Fruit fly (Drosophila melanogaster) whole organism, wandering third instar larva: ENCODE results near the gene Ranbp16.

Source experiments
- Abd-B ChIP-seq: fragments of >200 bp; optimal IDR thresholded peaks from 2 replicates; lab custom pipeline; 2017; ENCODE audit warnings: missing biosample characterization, missing genetic modification characterization
- CG32264 ChIP-seq: fragments of 200-800 bp; sonication (Bioruptor generic); optimal IDR thresholded peaks from 2 replicates; lab custom pipeline; 2016; ENCODE audit warnings: missing biosample characterization, missing genetic modification characterization
- Dfd ChIP-seq: fragments of >200 bp; optimal IDR thresholded peaks from 2 replicates; lab custom pipeline; 2017; ENCODE audit warnings: missing biosample characterization, missing genetic modification characterization
- Dif ChIP-seq: fragments of 200-275, 200-300 bp; sonication (Bioruptor generic); optimal IDR thresholded peaks from 2 replicates; lab custom pipeline; 2018; ENCODE audit warnings: missing biosample characterization, missing genetic modification characterization; ENCODE audit not compliant: partially characterized antibody
- GATAd ChIP-seq: sonication (Bioruptor generic); optimal IDR thresholded peaks from 2 replicates; lab custom pipeline; 2016; ENCODE audit warnings: missing biosample characterization, missing genetic modification characterization
- HLH106 ChIP-seq: fragments of 200-800 bp; optimal IDR thresholded peaks from 3 replicates; lab custom pipeline; 2019; ENCODE audit warnings: missing biosample characterization, mild to moderate bottlenecking, missing genetic modification characterization, moderate library complexity
- Hr78 ChIP-seq: fragments of >200 bp; optimal IDR thresholded peaks from 2 replicates; lab custom pipeline; 2017; ENCODE audit warnings: missing biosample characterization, missing genetic modification characterization
- Hr83 ChIP-seq: fragments of 200-300 bp; sonication (Bioruptor generic); optimal IDR thresholded peaks from 2 replicates; lab custom pipeline; 2016; ENCODE audit warnings: missing biosample characterization, mild to moderate bottlenecking, missing genetic modification characterization, moderate library complexity; ENCODE audit not compliant: poor library complexity, severe bottlenecking
- Jra ChIP-seq: sonication (Bioruptor generic); optimal IDR thresholded peaks from 2 replicates; lab custom pipeline; 2016; ENCODE audit warnings: missing biosample characterization, missing genetic modification characterization
- Mio ChIP-seq: sonication (Bioruptor generic); optimal IDR thresholded peaks from 2 replicates; lab custom pipeline; 2016; ENCODE audit warnings: missing biosample characterization, missing genetic modification characterization
- Myc ChIP-seq: fragments of >200 bp; optimal IDR thresholded peaks from 2 replicates; lab custom pipeline; 2017
- N ChIP-seq: fragments of >200 bp; optimal IDR thresholded peaks from 2 replicates; lab custom pipeline; 2018; ENCODE audit warnings: missing biosample characterization, missing external identifiers, missing genetic modification characterization
- OdsH ChIP-seq: fragments of 200-800 bp; sonication (Bioruptor generic); optimal IDR thresholded peaks from 2 replicates; lab custom pipeline; 2016; ENCODE audit warnings: missing biosample characterization, mild to moderate bottlenecking, missing genetic modification characterization
- Rel ChIP-seq, 2 experiments: fragments of 200-800 bp; sonication (Bioruptor generic) in 1 of 2; optimal IDR thresholded peaks; 2 replicates in 1 of 2; 3 replicates in 1 of 2; lab custom pipeline; 2016 to 2019; ENCODE audit warnings: mild to moderate bottlenecking in 2 of 2, missing biosample characterization in 2 of 2, missing genetic modification characterization in 2 of 2, moderate library complexity in 1 of 2
- Sp1 ChIP-seq: fragments of 200-800 bp; sonication (Bioruptor generic); optimal IDR thresholded peaks from 3 replicates; lab custom pipeline; 2019; ENCODE audit warnings: missing biosample characterization, mild to moderate bottlenecking, missing genetic modification characterization, moderate library complexity
- Vsx2 ChIP-seq: fragments of 200-300, 225-300 bp; sonication (Bioruptor generic); optimal IDR thresholded peaks from 2 replicates; lab custom pipeline; 2018; ENCODE audit warnings: missing biosample characterization, missing genetic modification characterization; ENCODE audit not compliant: partially characterized antibody
- brk ChIP-seq: fragments of 200-800 bp; sonication (Bioruptor generic); optimal IDR thresholded peaks from 2 replicates; lab custom pipeline; 2016; ENCODE audit warnings: missing biosample characterization, mild to moderate bottlenecking, missing genetic modification characterization
- dl ChIP-seq, 2 experiments: fragments of 175-275, 200-275 bp in 1 of 2; fragments of 200-275 bp in 1 of 2; sonication (Bioruptor generic); optimal IDR thresholded peaks; lab custom pipeline; 2018; ENCODE audit warnings: mild to moderate bottlenecking in 2 of 2, missing biosample characterization in 2 of 2, missing genetic modification characterization in 2 of 2, moderate library complexity in 2 of 2; ENCODE audit not compliant: partially characterized antibody in 2 of 2, insufficient read depth in 1 of 2
- dmrt93B ChIP-seq: fragments of 200-800 bp; sonication (Bioruptor generic); optimal IDR thresholded peaks from 2 replicates; lab custom pipeline; 2018; ENCODE audit warnings: missing biosample characterization, mild to moderate bottlenecking, missing genetic modification characterization
- dsf ChIP-seq: sonication (Bioruptor generic); optimal IDR thresholded peaks from 2 replicates; lab custom pipeline; 2016; ENCODE audit warnings: missing biosample characterization, missing genetic modification characterization, borderline replicate concordance
- ey ChIP-seq: fragments of 200-800 bp; sonication (Bioruptor generic); optimal IDR thresholded peaks from 2 replicates; lab custom pipeline; 2016; ENCODE audit warnings: missing biosample characterization, missing genetic modification characterization
- foxo ChIP-seq, 2 experiments: fragments of 200-800 bp; sonication (Bioruptor generic); optimal IDR thresholded peaks; 2 replicates in 1 of 2; 3 replicates in 1 of 2; lab custom pipeline; 2016 to 2017; ENCODE audit warnings: missing biosample characterization in 2 of 2, missing genetic modification characterization in 2 of 2
- h ChIP-seq: fragments of 200-800 bp; sonication (Bioruptor generic); optimal IDR thresholded peaks from 3 replicates; lab custom pipeline; 2016; ENCODE audit warnings: missing biosample characterization, mild to moderate bottlenecking, missing genetic modification characterization
- jim ChIP-seq: fragments of 175-275, 200-325 bp; sonication (Bioruptor generic); optimal IDR thresholded peaks from 2 replicates; lab custom pipeline; 2016; ENCODE audit warnings: missing biosample characterization, mild to moderate bottlenecking, missing genetic modification characterization
- pan ChIP-seq: fragments of >200 bp; optimal IDR thresholded peaks from 2 replicates; lab custom pipeline; 2017
- psq ChIP-seq: fragments of 200-800 bp; sonication (Bioruptor generic); optimal IDR thresholded peaks from 3 replicates; lab custom pipeline; 2017; ENCODE audit warnings: missing biosample characterization, mild to moderate bottlenecking, missing genetic modification characterization, moderate library complexity
- rgr ChIP-seq: fragments of 200-800 bp; sonication (Bioruptor generic); optimal IDR thresholded peaks from 3 replicates; lab custom pipeline; 2016; ENCODE audit warnings: missing biosample characterization, mild to moderate bottlenecking, missing genetic modification characterization
- sv ChIP-seq: fragments of 200-800 bp; sonication (Bioruptor generic); optimal IDR thresholded peaks from 3 replicates; lab custom pipeline; 2016; ENCODE audit warnings: missing biosample characterization, missing genetic modification characterization
- tai ChIP-seq: sonication (Bioruptor generic); optimal IDR thresholded peaks from 2 replicates; lab custom pipeline; 2016; ENCODE audit warnings: missing biosample characterization, missing genetic modification characterization
- usp ChIP-seq: fragments of >200 bp; optimal IDR thresholded peaks from 2 replicates; lab custom pipeline; 2017; ENCODE audit warnings: missing biosample characterization, missing genetic modification characterization
- woc ChIP-seq: sonication (Bioruptor generic); optimal IDR thresholded peaks from 2 replicates; lab custom pipeline; 2016; ENCODE audit warnings: missing biosample characterization, mild to moderate bottlenecking, missing genetic modification characterization

The Ranbp16 gene

dm6 chrX:15940105-15940955 lies 6.7 kb upstream of the Ranbp16 start, which contains the start of gene Stim:
Gene Stim (minus strand): TSS chrX:15940451.
- TF ChIP-seq Myc (lab: Kevin White, UChicago) (no peak), Rel (GFP tag; optimal IDR thresholded peaks at IDR 0.05; lab: Kevin White, UChicago) (no peak), Rel (tag; optimal IDR thresholded peaks at IDR 0.05; lab: Kevin White, UChicago) (peak; percentile 86), N (GFP tag; lab: Kevin White, UChicago) (peak; percentile 67)

DNA sequence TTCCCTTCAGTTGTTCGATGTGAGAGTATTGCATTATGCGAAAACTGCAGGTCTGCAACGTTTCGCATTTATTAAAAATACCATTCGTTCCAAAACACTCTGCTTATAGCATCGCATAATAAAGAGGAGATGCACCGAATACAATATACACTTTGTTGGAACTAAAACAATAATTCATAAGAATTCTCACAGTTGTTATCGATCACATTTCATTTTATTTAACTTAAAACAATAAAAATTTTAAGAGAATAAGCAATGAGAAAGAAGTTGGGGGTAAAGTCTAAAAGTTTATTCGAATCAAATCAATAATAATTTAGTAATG lies 520 bp upstream of the Ranbp16 start:
- TF ChIP-seq woc (GFP tag; lab: Kevin White, UChicago) (peak; percentile 6), HLH106 (tag; lab: Kevin White, UChicago) (no peak)
- TF ChIP-seq, all 38 proteins: peak for 1

dm6 chrX:15924805-15925204 lies 8.9 kb downstream of the Ranbp16 start, which contains the start of gene Lcch3:
Gene Lcch3 (plus strand): TSS chrX:15925105.
- no peak for TF ChIP-seq GATAd
- TF ChIP-seq Dfd: no peak
- no peak for TF ChIP-seq psq (GFP tag; lab: Kevin White, UChicago)
- TF ChIP-seq dl (GFP tag; optimal IDR thresholded peaks at IDR 0.05; lab: Kevin White, UChicago; ENCODE audit: insufficient read depth in 1 of 2, partially characterized antibody in 2 of 2): no peak
- no peak for TF ChIP-seq Hr83 (GFP tag; lab: Kevin White, UChicago)
- no peak for TF ChIP-seq HLH106 (tag; lab: Kevin White, UChicago)
- no peak for TF ChIP-seq sv (GFP tag; lab: Kevin White, UChicago)
- no peak for TF ChIP-seq Hr78 (GFP tag; lab: Kevin White, UChicago)
- no peak for TF ChIP-seq Dif (GFP tag; lab: Kevin White, UChicago)
- TF ChIP-seq h (GFP tag; lab: Kevin White, UChicago): no peak
- TF ChIP-seq usp (GFP tag; lab: Kevin White, UChicago): no peak
- TF ChIP-seq brk: no peak
- no peak for TF ChIP-seq Rel (GFP tag; optimal IDR thresholded peaks at IDR 0.05; lab: Kevin White, UChicago)
- TF ChIP-seq Rel (tag; optimal IDR thresholded peaks at IDR 0.05; lab: Kevin White, UChicago): no peak
- no peak for TF ChIP-seq foxo (GFP tag; optimal IDR thresholded peaks at IDR 0.05; lab: Kevin White, UChicago)
- no peak for TF ChIP-seq Mio (GFP tag; lab: Kevin White, UChicago)
- no peak for TF ChIP-seq Jra
- no peak for TF ChIP-seq dmrt93B
- no peak for TF ChIP-seq Myc (lab: Kevin White, UChicago)
- TF ChIP-seq Sp1 (GFP tag; lab: Kevin White, UChicago): no peak

DNA sequence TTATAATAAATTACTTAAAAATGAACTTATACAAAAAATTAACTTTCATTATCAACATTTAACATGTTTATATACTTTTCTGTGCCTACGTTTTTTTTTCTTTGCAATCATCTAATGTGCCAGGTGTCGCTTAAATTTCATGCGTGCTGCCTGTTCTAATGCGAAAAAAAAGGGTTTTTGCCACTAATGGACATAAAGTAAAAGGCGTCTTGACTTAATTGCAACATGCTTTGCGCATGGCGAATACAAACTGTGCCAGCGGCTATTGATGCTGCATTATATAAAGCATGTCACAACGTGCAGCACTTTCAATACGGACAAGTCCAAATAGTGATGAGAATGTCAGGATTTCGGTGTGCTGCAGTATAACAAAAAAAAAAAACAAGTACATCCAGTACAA lies 12.0 kb downstream of the Ranbp16 start, which contains the start of gene CG8916:
TSS of gene CG8916 (plus strand) at position 301 of the 400 bp plus-strand sequence.
- TF ChIP-seq tai (no peak), Mio (GFP tag; lab: Kevin White, UChicago) (no peak), dsf (GFP tag; lab: Kevin White, UChicago) (no peak), Myc (lab: Kevin White, UChicago) (no peak), dl (GFP tag; optimal IDR thresholded peaks at IDR 0.05; lab: Kevin White, UChicago; ENCODE audit: insufficient read depth in 1 of 2, partially characterized antibody in 2 of 2) (no peak), h (GFP tag; lab: Kevin White, UChicago) (no peak), Jra (no peak), jim (GFP tag; lab: Kevin White, UChicago) (no peak), pan (no peak), brk (no peak), rgr (GFP tag; lab: Kevin White, UChicago) (no peak), foxo (GFP tag; optimal IDR thresholded peaks at IDR 0.05; lab: Kevin White, UChicago) (no peak), woc (GFP tag; lab: Kevin White, UChicago) (no peak), dmrt93B (no peak)

DNA sequence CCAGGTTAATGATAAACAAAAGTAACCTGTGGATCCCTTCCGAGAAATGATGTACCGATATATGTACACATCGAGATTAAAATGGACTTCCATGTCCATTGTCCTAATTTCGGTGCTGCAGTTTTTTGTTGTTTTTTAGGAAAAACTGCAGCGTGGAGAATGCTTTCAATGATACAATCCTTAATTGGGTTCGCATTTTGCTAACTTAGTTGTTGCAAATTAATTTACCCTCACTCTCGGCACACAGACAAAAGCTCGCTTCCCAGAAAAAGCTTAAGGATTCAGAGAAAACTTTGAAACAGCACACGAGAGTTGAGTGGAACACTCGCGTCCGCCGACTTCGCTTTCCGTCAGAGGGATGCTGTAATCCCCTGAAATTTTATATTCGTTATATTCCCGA lies 23.1 kb downstream of the Ranbp16 start, which contains the start of gene Lrp4:
TSS of gene Lrp4 (plus strand) at position 301 of the 400 bp plus-strand sequence.
- TF ChIP-seq Mio (GFP tag; lab: Kevin White, UChicago) (no peak), rgr (GFP tag; lab: Kevin White, UChicago) (no peak), Abd-B (GFP tag; lab: Kevin White, UChicago) (no peak), ey (GFP tag; lab: Kevin White, UChicago) (no peak), OdsH (GFP tag; lab: Kevin White, UChicago) (no peak), Dif (GFP tag; lab: Kevin White, UChicago) (no peak), CG32264 (no peak), Vsx2 (GFP tag; lab: Kevin White, UChicago) (no peak), Rel (GFP tag; optimal IDR thresholded peaks at IDR 0.05; lab: Kevin White, UChicago) (no peak), Rel (tag; optimal IDR thresholded peaks at IDR 0.05; lab: Kevin White, UChicago) (no peak), usp (GFP tag; lab: Kevin White, UChicago) (no peak), Myc (lab: Kevin White, UChicago) (no peak), woc (GFP tag; lab: Kevin White, UChicago) (no peak), GATAd (no peak), Dfd (no peak)
- TF ChIP-seq, all 38 proteins: peak for 0
